Worm (Caenorhabditis elegans) whole organism, midembryonic: ENCODE data around the gene K09A9.6.

Experiments
- T22C8.4 ChIP-seq: fragments of 200-800 bp; sonication (Bioruptor generic); IDR thresholded peaks from 2 replicates; pipeline ENCODE4 v1.3.6; 2022; ENCODE audit warnings: missing genetic modification characterization, missing compliant biosample characterization
- cog-1 ChIP-seq: sonication (generic microtip); optimal IDR thresholded peaks from 2 replicates; lab custom pipeline; 2016; ENCODE audit warnings: missing genetic modification characterization, missing compliant biosample characterization
- flt-1 ChIP-seq: fragments of 200-800 bp; sonication (Bioruptor generic); IDR thresholded peaks from 2 replicates; pipeline ENCODE4 v1.3.6; 2022; ENCODE audit warnings: missing genetic modification characterization, missing compliant biosample characterization
- klf-2 ChIP-seq: fragments of 200-800 bp; sonication (Bioruptor generic); conservative IDR thresholded peaks from 2 replicates; pipeline ENCODE4 v1.3.6; 2022; ENCODE audit warnings: missing genetic modification reagents, missing genetic modification characterization, missing compliant biosample characterization
- med-1 ChIP-seq: sonication (generic microtip); optimal IDR thresholded peaks from 2 replicates; lab custom pipeline; 2017; ENCODE audit warnings: missing genetic modification characterization, mild to moderate bottlenecking, missing compliant biosample characterization, antibody characterized with exemption, missing genetic modification reagents; ENCODE audit not compliant: insufficient read depth
- ref-1 ChIP-seq: fragments of 200-800 bp; sonication (Bioruptor generic); conservative IDR thresholded peaks from 2 replicates; pipeline ENCODE4 v1.3.6; 2022; ENCODE audit warnings: missing genetic modification reagents, missing genetic modification characterization, missing compliant biosample characterization
- tab-1 ChIP-seq: fragments of 200-800 bp; sonication (Bioruptor generic); IDR thresholded peaks from 2 replicates; pipeline ENCODE4 v1.3.6; 2022; ENCODE audit warnings: missing genetic modification characterization, missing compliant biosample characterization
- ztf-23 ChIP-seq: fragments of 200-800 bp; sonication (Bioruptor generic); IDR thresholded peaks from 2 replicates; pipeline ENCODE4 v1.3.6; 2022; ENCODE audit warnings: missing genetic modification reagents, missing genetic modification characterization, missing compliant biosample characterization
- ztf-29 ChIP-seq: fragments of 200-800 bp; sonication (Bioruptor generic); IDR thresholded peaks from 2 replicates; pipeline ENCODE4 v1.3.6; 2022; ENCODE audit warnings: missing genetic modification reagents, missing genetic modification characterization, missing compliant biosample characterization

DNA sequence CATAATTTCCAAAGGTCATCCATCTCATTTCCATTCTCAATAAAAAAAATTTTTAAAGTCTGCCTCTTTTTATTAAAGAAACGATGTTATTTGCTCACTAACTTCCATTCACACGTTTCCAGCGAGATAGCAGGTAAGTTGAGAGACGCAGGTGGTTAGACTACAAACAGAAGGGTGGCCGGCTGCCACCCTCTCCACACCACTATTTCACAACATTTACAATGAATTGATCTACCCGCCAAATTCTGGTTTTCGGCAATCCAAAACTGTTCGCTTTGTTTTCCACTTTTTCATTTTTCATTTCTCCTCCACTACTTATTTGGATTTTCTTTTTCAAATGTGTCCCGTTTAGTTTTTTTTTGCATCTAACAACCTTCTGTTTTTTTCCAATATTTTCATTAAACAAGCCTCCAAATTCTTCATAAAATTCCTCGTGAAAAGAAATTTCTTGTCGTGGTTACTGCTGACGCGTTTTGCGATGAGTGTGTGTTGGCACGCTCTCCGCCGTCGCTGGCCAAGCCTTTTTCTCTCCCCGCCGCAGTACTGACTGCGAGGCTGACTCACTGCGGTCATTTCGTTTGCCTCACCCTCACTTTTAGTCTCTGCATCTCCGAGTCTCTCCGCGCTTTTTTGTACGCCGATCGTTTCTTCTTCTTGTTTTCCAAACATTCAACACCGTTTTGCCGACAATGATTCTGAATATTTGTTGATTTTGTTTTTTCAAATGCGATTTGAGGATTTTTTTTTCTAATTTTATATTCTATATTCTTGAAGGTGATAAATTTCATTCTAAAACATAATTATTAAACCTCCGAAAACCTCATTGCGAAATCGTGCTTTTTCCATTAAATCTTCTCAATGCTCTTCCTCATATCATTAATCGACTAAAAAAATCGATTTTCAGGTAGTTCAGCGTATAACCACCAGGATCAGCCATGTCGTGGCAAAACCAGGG lies 8.8 kb upstream of the K09A9.6 start, which contains the start of gene dyn-1:
- TF ChIP-seq med-1 = no peak
- no peak for TF ChIP-seq T22C8.4
- no peak for TF ChIP-seq flt-1 (GFP tag; lab: Robert Waterston, UW)
- TF ChIP-seq ref-1 (GFP tag; lab: Robert Waterston, UW) = no peak
- TF ChIP-seq klf-2 (GFP tag; lab: Robert Waterston, UW) = no peak
- TF ChIP-seq ztf-23 (GFP tag; lab: Robert Waterston, UW) = 0 out of 2 replicates have a peak, but pooled peaks have one; percentile 13
- TF ChIP-seq tab-1 (GFP tag; lab: Robert Waterston, UW) = no peak
- no peak for TF ChIP-seq cog-1
- no peak for TF ChIP-seq ztf-29 (GFP tag; lab: Robert Waterston, UW)
